Worm (Caenorhabditis elegans) whole organism, L2 larva: ENCODE results near the gene R05G6.5.
A peak's percentile ranks its signal among the peaks of the same experiment; 100 is the strongest.

Source experiments
- fos-1 ChIP-seq: fragments of 150-350 bp; optimal IDR thresholded peaks from 2 replicates; lab custom pipeline; 2014; ENCODE audit warnings: missing biosample characterization, missing genetic modification characterization
- zag-1 ChIP-seq: fragments of 150-350 bp; optimal IDR thresholded peaks from 2 replicates; lab custom pipeline; 2014; ENCODE audit warnings: missing biosample characterization, missing genetic modification characterization

- no peak for TF ChIP-seq zag-1 (tag; lab: Kevin White, UChicago)
- peak; percentile 34 for TF ChIP-seq fos-1 (tag; lab: Kevin White, UChicago)
Measured at ce11 chrIV:7530226-7531070, 22.3 kb downstream of the R05G6.5 start.
